Fruit fly (Drosophila melanogaster) whole organism, embryonic: Measurements from ENCODE around the gene kud.

ENCODE experiments used
- Asciz ChIP-seq: fragments of 200-800 bp; sonication (Bioruptor generic); optimal IDR thresholded peaks from 2 replicates; lab custom pipeline; 2017; ENCODE audit warnings: missing biosample characterization, mild to moderate bottlenecking, missing genetic modification characterization, missing genetic modification reagents
- Awh ChIP-seq: fragments of 200-800 bp; sonication (Bioruptor generic); IDR thresholded peaks from 2 replicates; pipeline ENCODE4, ENCODE4 v1.3.6; 2022; ENCODE audit warnings: missing biosample characterization, missing genetic modification characterization
- CG10321 ChIP-seq: fragments of 200-800 bp; sonication (Bioruptor generic); IDR thresholded peaks from 2 replicates; pipeline ENCODE4 v1.3.6; 2022; ENCODE audit warnings: missing biosample characterization, missing genetic modification characterization
- CG11560 ChIP-seq: fragments of 200-800 bp; sonication (Bioruptor generic); IDR thresholded peaks from 3 replicates; pipeline ENCODE4 v1.3.6; 2022; ENCODE audit warnings: missing biosample characterization, missing genetic modification characterization
- CG13287 ChIP-seq: fragments of 200-800 bp; sonication (Bioruptor generic); IDR thresholded peaks from 2 replicates; pipeline ENCODE4 v1.3.6; 2022; ENCODE audit warnings: missing biosample characterization, missing genetic modification characterization; ENCODE audit not compliant: partially characterized antibody
- CG13296 ChIP-seq: fragments of 200-800 bp; sonication (Bioruptor generic); optimal IDR thresholded peaks from 3 replicates; lab custom pipeline; 2018; ENCODE audit warnings: missing biosample characterization, mild to moderate bottlenecking, missing genetic modification characterization
- CG14014 ChIP-seq: fragments of 200-800 bp; sonication (Bioruptor generic); IDR thresholded peaks from 2 replicates; pipeline ENCODE4 v1.3.6; 2022; ENCODE audit warnings: missing biosample characterization, missing genetic modification characterization
- CG14441 ChIP-seq: fragments of 200-800 bp; sonication (Bioruptor generic); IDR thresholded peaks from 2 replicates; pipeline ENCODE4 v1.3.6; 2022; ENCODE audit warnings: missing biosample characterization, missing genetic modification characterization
- CG16815 ChIP-seq: fragments of 200-800 bp; sonication (Bioruptor generic); optimal IDR thresholded peaks from 3 replicates; lab custom pipeline; 2017; ENCODE audit warnings: missing biosample characterization, mild to moderate bottlenecking, missing genetic modification characterization
- CG17568 ChIP-seq: fragments of 200-800 bp; sonication (Bioruptor generic); optimal IDR thresholded peaks from 2 replicates; lab custom pipeline; 2018; ENCODE audit warnings: missing biosample characterization, mild to moderate bottlenecking, missing genetic modification characterization, moderate library complexity
- CG18764 ChIP-seq: fragments of 200-800 bp; sonication (Bioruptor generic); optimal IDR thresholded peaks from 3 replicates; lab custom pipeline; 2016; ENCODE audit warnings: missing biosample characterization, missing genetic modification characterization
- CG2678 ChIP-seq: fragments of 200-800 bp; sonication (Bioruptor generic); optimal IDR thresholded peaks from 3 replicates; lab custom pipeline; 2019; ENCODE audit warnings: missing biosample characterization, mild to moderate bottlenecking, missing genetic modification characterization, moderate library complexity
- CG2889 ChIP-seq: fragments of 200-800 bp; sonication (Bioruptor generic); IDR thresholded peaks from 3 replicates; pipeline ENCODE4 v1.3.6; 2022; ENCODE audit warnings: missing biosample characterization, missing genetic modification characterization
- CG30403 ChIP-seq: fragments of 200-800 bp; sonication (Bioruptor generic); optimal IDR thresholded peaks from 3 replicates; lab custom pipeline; 2016; ENCODE audit warnings: missing biosample characterization, missing genetic modification characterization
- CG32532 ChIP-seq: fragments of 200-800 bp; sonication (Bioruptor generic); IDR thresholded peaks from 2 replicates; pipeline ENCODE4 v1.3.6; 2022; ENCODE audit warnings: missing biosample characterization, missing genetic modification characterization
- CG3281 ChIP-seq: fragments of 200-800 bp; sonication (Bioruptor generic); optimal IDR thresholded peaks from 3 replicates; lab custom pipeline; 2017; ENCODE audit warnings: missing biosample characterization, mild to moderate bottlenecking, missing genetic modification characterization
- CG34224 ChIP-seq: fragments of 200-800 bp; sonication (Bioruptor generic); IDR thresholded peaks from 3 replicates; pipeline ENCODE4 v1.3.6; 2022; ENCODE audit warnings: missing biosample characterization, missing genetic modification characterization; ENCODE audit not compliant: partially characterized antibody
- CG4328 ChIP-seq: fragments of 200-800 bp; sonication (Bioruptor generic); optimal IDR thresholded peaks from 3 replicates; lab custom pipeline; 2017; ENCODE audit warnings: missing biosample characterization, missing genetic modification reagents, missing genetic modification characterization
- CG6654 ChIP-seq: fragments of 200-800 bp; sonication (Bioruptor generic); optimal IDR thresholded peaks from 2 replicates; lab custom pipeline; 2017; ENCODE audit warnings: missing biosample characterization, mild to moderate bottlenecking, missing genetic modification characterization
- CG7839 ChIP-seq: fragments of 200-800 bp; sonication (Bioruptor generic); optimal IDR thresholded peaks from 3 replicates; lab custom pipeline; 2018; ENCODE audit warnings: missing biosample characterization, mild to moderate bottlenecking, missing genetic modification characterization, moderate library complexity
- Camta ChIP-seq: fragments of 200-800 bp; sonication (Bioruptor generic); optimal IDR thresholded peaks from 2 replicates; lab custom pipeline; 2016; ENCODE audit warnings: missing biosample characterization, missing genetic modification characterization
- Drgx ChIP-seq: fragments of 200-800 bp; sonication (Bioruptor generic); IDR thresholded peaks from 2 replicates; pipeline ENCODE4 v1.3.6; 2022; ENCODE audit warnings: missing biosample characterization, missing genetic modification characterization
- Hey ChIP-seq: fragments of 200-800 bp; sonication (Bioruptor generic); optimal IDR thresholded peaks from 3 replicates; lab custom pipeline; 2018; ENCODE audit warnings: missing biosample characterization, mild to moderate bottlenecking, missing genetic modification characterization
- Hsf ChIP-seq: fragments of 200-800 bp; sonication (Bioruptor generic); optimal IDR thresholded peaks from 3 replicates; lab custom pipeline; 2016; ENCODE audit warnings: missing biosample characterization, missing genetic modification characterization
- Lim3 ChIP-seq: fragments of 200-800 bp; sonication (Bioruptor generic); IDR thresholded peaks from 2 replicates; pipeline ENCODE4 v1.3.6; 2022; ENCODE audit warnings: missing biosample characterization, missing genetic modification characterization
- Ravus ChIP-seq: fragments of 200-800 bp; sonication (Bioruptor generic); IDR thresholded peaks from 2 replicates; pipeline ENCODE4 v1.3.6; 2022; ENCODE audit warnings: missing biosample characterization, missing genetic modification characterization
- Ssrp ChIP-seq: fragments of 200-800 bp; sonication (Bioruptor generic); optimal IDR thresholded peaks from 2 replicates; lab custom pipeline; 2018; ENCODE audit warnings: missing biosample characterization, mild to moderate bottlenecking, missing genetic modification characterization, moderate library complexity
- Vsx1 ChIP-seq: fragments of 200-800 bp; sonication (Bioruptor generic); optimal IDR thresholded peaks from 2 replicates; lab custom pipeline; 2017; ENCODE audit warnings: missing biosample characterization, mild to moderate bottlenecking, missing genetic modification characterization, missing genetic modification reagents
- al ChIP-seq: fragments of 200-800 bp; sonication (Bioruptor generic); IDR thresholded peaks from 2 replicates; pipeline ENCODE4 v1.3.6; 2022; ENCODE audit warnings: missing biosample characterization, missing genetic modification characterization
- ci ChIP-seq: fragments of 200-800 bp; sonication (Bioruptor generic); IDR thresholded peaks from 3 replicates; pipeline ENCODE4 v1.3.6; 2022; ENCODE audit warnings: missing biosample characterization, missing genetic modification characterization
- dimm ChIP-seq: fragments of 200-800 bp; sonication (Bioruptor generic); IDR thresholded peaks from 2 replicates; pipeline ENCODE4 v1.3.6; 2022; ENCODE audit warnings: missing biosample characterization, missing genetic modification characterization
- dmrt99B ChIP-seq: fragments of 200-800 bp; sonication (Bioruptor generic); optimal IDR thresholded peaks from 2 replicates; lab custom pipeline; 2018; ENCODE audit warnings: missing biosample characterization, mild to moderate bottlenecking, missing genetic modification characterization, moderate library complexity
- dysf ChIP-seq: fragments of 200-800 bp; sonication (Bioruptor generic); IDR thresholded peaks from 3 replicates; pipeline ENCODE4 v1.3.6; 2022; ENCODE audit warnings: missing biosample characterization, missing genetic modification characterization
- en ChIP-seq: fragments of 200-800 bp; sonication (Bioruptor generic); optimal IDR thresholded peaks from 2 replicates; lab custom pipeline; 2016; ENCODE audit warnings: missing biosample characterization, missing genetic modification characterization
- gfzf ChIP-seq: fragments of 200-800 bp; sonication (Bioruptor generic); optimal IDR thresholded peaks from 2 replicates; lab custom pipeline; 2016; ENCODE audit warnings: missing biosample characterization, mild to moderate bottlenecking, missing genetic modification characterization, moderate library complexity
- inv ChIP-seq: fragments of 200-800 bp; sonication (Bioruptor generic); IDR thresholded peaks from 2 replicates; pipeline ENCODE4 v1.3.6; 2022; ENCODE audit warnings: missing biosample characterization, missing genetic modification characterization; ENCODE audit not compliant: partially characterized antibody
- lab ChIP-seq: fragments of 200-800 bp; sonication (Bioruptor generic); optimal IDR thresholded peaks from 3 replicates; lab custom pipeline; 2017; ENCODE audit warnings: missing biosample characterization, missing genetic modification characterization, mild to moderate bottlenecking, moderate library complexity, missing genetic modification reagents
- maf-S ChIP-seq: fragments of 200-800 bp; sonication (Bioruptor generic); optimal IDR thresholded peaks from 2 replicates; lab custom pipeline; 2016; ENCODE audit warnings: missing biosample characterization, missing genetic modification characterization
- nau ChIP-seq: fragments of 200-800 bp; sonication (Bioruptor generic); optimal IDR thresholded peaks from 3 replicates; lab custom pipeline; 2017; ENCODE audit warnings: missing biosample characterization, mild to moderate bottlenecking, missing genetic modification characterization, missing genetic modification reagents
- phol ChIP-seq: fragments of 200-800 bp; sonication (Bioruptor generic); optimal IDR thresholded peaks from 3 replicates; lab custom pipeline; 2018; ENCODE audit warnings: missing biosample characterization, mild to moderate bottlenecking, missing genetic modification characterization, moderate library complexity
- pros ChIP-seq: fragments of 200-800 bp; sonication (Bioruptor generic); optimal IDR thresholded peaks from 3 replicates; lab custom pipeline; 2019; ENCODE audit warnings: missing biosample characterization, mild to moderate bottlenecking, missing genetic modification characterization, moderate library complexity
- ranshi ChIP-seq: fragments of 200-800 bp; sonication (Bioruptor generic); IDR thresholded peaks from 2 replicates; pipeline ENCODE4 v1.3.6; 2022; ENCODE audit warnings: missing biosample characterization, missing genetic modification characterization
- row ChIP-seq: fragments of 200-800 bp; sonication (Bioruptor generic); IDR thresholded peaks from 3 replicates; pipeline ENCODE4 v1.3.6; 2022; ENCODE audit warnings: missing biosample characterization, missing genetic modification characterization
- sna ChIP-seq: fragments of 200-800 bp; sonication (Bioruptor generic); IDR thresholded peaks from 2 replicates; pipeline ENCODE4 v1.3.6; 2022; ENCODE audit warnings: missing biosample characterization, missing genetic modification characterization; ENCODE audit not compliant: partially characterized antibody
- stc ChIP-seq: fragments of 200-800 bp; sonication (Bioruptor generic); IDR thresholded peaks from 2 replicates; pipeline ENCODE4 v1.3.6; 2022; ENCODE audit warnings: missing biosample characterization, missing genetic modification characterization
- sug ChIP-seq: fragments of 200-800 bp; optimal IDR thresholded peaks from 2 replicates; lab custom pipeline; 2019; ENCODE audit warnings: missing biosample characterization, mild to moderate bottlenecking, missing genetic modification characterization, moderate library complexity
- tap ChIP-seq: fragments of 200-800 bp; optimal IDR thresholded peaks from 3 replicates; lab custom pipeline; 2019; ENCODE audit warnings: missing biosample characterization, mild to moderate bottlenecking, missing genetic modification characterization, moderate library complexity
- tx ChIP-seq: fragments of 200-800 bp; sonication (Bioruptor generic); optimal IDR thresholded peaks from 2 replicates; lab custom pipeline; 2016; ENCODE audit warnings: missing biosample characterization, missing genetic modification characterization
- vfl ChIP-seq: fragments of 200-800 bp; sonication (Bioruptor generic); optimal IDR thresholded peaks from 2 replicates; lab custom pipeline; 2016; ENCODE audit warnings: missing biosample characterization, missing genetic modification characterization
- wek ChIP-seq: fragments of 200-800 bp; sonication (Bioruptor generic); optimal IDR thresholded peaks from 3 replicates; lab custom pipeline; 2018; ENCODE audit warnings: missing biosample characterization, mild to moderate bottlenecking, missing genetic modification characterization, moderate library complexity

Gene kud

DNA sequence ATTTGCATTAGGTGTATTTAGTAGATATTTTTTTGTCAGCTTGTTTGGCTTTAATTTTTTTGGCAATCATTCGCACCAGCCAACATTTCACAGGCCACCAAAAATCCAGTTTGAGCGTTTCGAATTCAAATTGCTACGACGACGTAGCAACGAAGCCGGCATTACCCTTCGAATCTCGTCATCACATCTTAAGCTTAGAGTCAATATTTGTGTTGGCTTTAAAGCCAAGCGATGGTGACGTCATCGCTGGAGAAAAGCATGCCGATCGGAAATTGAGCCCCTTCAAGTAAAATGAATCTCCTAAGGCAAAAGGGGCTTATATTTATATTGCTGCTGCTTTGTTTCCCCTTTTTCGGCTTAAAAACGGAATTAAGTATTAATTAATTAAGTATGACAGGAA, 26.8 kb upstream of the kud start (continued):
- TF ChIP-seq CG3281 (GFP tag; lab: Kevin White, UChicago) = peak; percentile 32

DNA sequence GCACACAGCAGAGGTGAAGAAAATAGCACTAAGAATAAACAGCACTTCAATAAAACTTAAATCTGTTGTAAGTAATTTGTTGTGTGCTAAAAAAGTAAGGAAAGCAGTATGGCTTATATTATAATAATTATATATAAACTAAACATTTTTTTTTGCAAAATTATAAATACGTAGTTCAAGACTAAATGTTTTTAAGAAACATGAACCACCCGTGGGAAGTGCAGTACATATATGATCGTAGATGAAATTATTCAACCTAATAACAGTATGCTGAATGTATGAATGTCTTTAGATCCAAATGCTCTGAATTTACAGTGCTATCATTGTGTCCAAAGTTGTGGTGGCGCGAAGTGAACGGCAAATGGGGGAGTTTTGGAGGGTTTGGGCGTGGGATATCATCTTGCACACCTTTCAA, 25.9 kb upstream of the kud start:
- TF ChIP-seq sug (tag; lab: Kevin White, UChicago) = no peak
- TF ChIP-seq CG17568 (GFP tag; lab: Kevin White, UChicago) = no peak
- peak; percentile 28; the same call in 1 of the 3 replicates for TF ChIP-seq dysf (GFP tag; lab: Robert Waterston, UW)
- TF ChIP-seq nau = no peak
- TF ChIP-seq sna (GFP tag; lab: Robert Waterston, UW) = no peak
- no peak for TF ChIP-seq CG14441
- TF ChIP-seq Asciz = peak; percentile 16
- no peak for TF ChIP-seq Drgx (GFP tag; lab: Robert Waterston, UW)
- TF ChIP-seq CG16815 (GFP tag; lab: Kevin White, UChicago) = no peak
- TF ChIP-seq al = no peak
- TF ChIP-seq Ravus = no peak
- no peak for TF ChIP-seq CG34224 (GFP tag; lab: Robert Waterston, UW)
- no peak for TF ChIP-seq Awh (GFP tag; lab: Robert Waterston, UW)
- TF ChIP-seq CG7839 (tag; lab: Kevin White, UChicago) = peak; percentile 50
- no peak for TF ChIP-seq CG4328 (GFP tag; lab: Kevin White, UChicago)
- no peak for TF ChIP-seq CG14014 (GFP tag; lab: Robert Waterston, UW)
- no peak for TF ChIP-seq dimm (GFP tag; lab: Robert Waterston, UW)
- no peak for TF ChIP-seq Lim3 (GFP tag; lab: Robert Waterston, UW)
- no peak for TF ChIP-seq tx
- no peak for TF ChIP-seq wek (GFP tag; lab: Kevin White, UChicago)
- TF ChIP-seq CG10321 (GFP tag; lab: Robert Waterston, UW) = no peak
- no peak for TF ChIP-seq stc (GFP tag; lab: Robert Waterston, UW)
- peak; percentile 11 for TF ChIP-seq Ssrp (tag; lab: Kevin White, UChicago)
- TF ChIP-seq inv (GFP tag; lab: Robert Waterston, UW) = no peak
- TF ChIP-seq row (GFP tag; lab: Robert Waterston, UW) = peak; percentile 29; the same call in 1 of the 3 replicates
- no peak for TF ChIP-seq CG2889 (GFP tag; lab: Robert Waterston, UW)
- TF ChIP-seq pros (GFP tag; lab: Kevin White, UChicago) = no peak
- no peak for TF ChIP-seq gfzf (GFP tag; lab: Kevin White, UChicago)
- no peak for TF ChIP-seq CG6654 (GFP tag; lab: Kevin White, UChicago)
- no peak for TF ChIP-seq CG13287
- peak; percentile 53 for TF ChIP-seq dmrt99B (tag; lab: Kevin White, UChicago)
- peak; percentile 45 for TF ChIP-seq phol (tag; lab: Kevin White, UChicago)
- no peak for TF ChIP-seq CG18764
- no peak for TF ChIP-seq maf-S (GFP tag; lab: Kevin White, UChicago)
- TF ChIP-seq Vsx1 (GFP tag; lab: Kevin White, UChicago) = no peak
- TF ChIP-seq Camta (GFP tag; lab: Kevin White, UChicago) = no peak
- TF ChIP-seq Hsf (GFP tag; lab: Kevin White, UChicago) = no peak
- TF ChIP-seq tap = peak; percentile 5
- no peak for TF ChIP-seq Hey (tag; lab: Kevin White, UChicago)
- TF ChIP-seq vfl (GFP tag; lab: Kevin White, UChicago) = no peak
- no peak for TF ChIP-seq ranshi (GFP tag; lab: Robert Waterston, UW)
- no peak for TF ChIP-seq en (GFP tag; lab: Kevin White, UChicago)
- TF ChIP-seq ci (GFP tag; lab: Robert Waterston, UW) = no peak
- TF ChIP-seq CG13296 (GFP tag; lab: Kevin White, UChicago) = no peak
- no peak for TF ChIP-seq CG32532 (GFP tag; lab: Robert Waterston, UW)
- no peak for TF ChIP-seq CG11560 (tag; lab: Robert Waterston, UW)
- peak; percentile 43 for TF ChIP-seq CG30403 (GFP tag; lab: Kevin White, UChicago)
- TF ChIP-seq lab = peak; percentile 50
- peak; percentile 62 for TF ChIP-seq CG2678 (tag; lab: Kevin White, UChicago)
